Fruit fly (Drosophila melanogaster) S2 (cell line): ENCODE results near the gene Shawn.

ENCODE experiments used
- CG8478 ChIP-seq: fragments of >200 bp; optimal IDR thresholded peaks from 2 replicates; lab custom pipeline; 2018
- CTCF ChIP-seq, 2 experiments: fragments of >200 bp; optimal IDR thresholded peaks; 2 replicates each; lab custom pipeline; 2018

DNA sequence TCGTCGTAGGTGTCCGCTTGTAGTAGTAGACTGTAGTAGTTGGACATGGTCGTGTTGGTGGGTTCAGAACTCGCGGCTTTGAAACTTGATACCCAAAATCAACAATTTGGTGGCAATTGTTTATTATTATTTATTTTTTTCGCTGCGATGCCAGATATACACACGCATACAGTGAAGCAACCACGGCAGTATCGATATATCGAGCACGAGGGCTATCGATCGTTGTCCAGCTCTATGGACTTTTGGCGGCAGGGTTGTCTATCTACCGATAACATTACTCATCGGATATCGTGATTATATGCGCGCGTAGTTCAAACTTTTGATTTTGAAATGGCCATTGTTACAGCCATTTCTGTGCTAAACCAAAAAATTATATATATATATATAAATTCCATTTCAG, 9.7 kb upstream of the Shawn start, which contains the start of gene CG14220:
- TF ChIP-seq CG8478 (no peak), CTCF (optimal IDR thresholded peaks at IDR 0.05; lab: Kevin White, UChicago) (no peak)
